Worm (Caenorhabditis elegans): ENCODE data around the gene Y38C1AA.6.
A peak's percentile ranks its signal among the peaks of the same experiment; 100 is the strongest.

The Y38C1AA.6 gene

ce11 chrIV:192046-192445, 29.4 kb downstream of the Y38C1AA.6 start, which contains the start of gene Y38C1AA.12 (continued):
- peak; percentile 79 for TF ChIP-seq K12H6.12 (tag; optimal IDR thresholded peaks at IDR 0.05)
- no peak for TF ChIP-seq hmg-1.2 (GFP tag; IDR thresholded peaks at IDR 0.05)
- TF ChIP-seq Y95B8A.8 (GFP tag; IDR thresholded peaks at IDR 0.05): no peak
- TF ChIP-seq bed-1 (GFP tag; IDR thresholded peaks at IDR 0.05): no peak
- no peak for TF ChIP-seq mel-28 (tag; optimal IDR thresholded peaks at IDR 0.05; ENCODE audit: borderline replicate concordance)
- no peak for TF ChIP-seq B0019.2 (GFP tag; conservative IDR thresholded peaks at IDR 0.05)
- TF ChIP-seq ztf-26 (tag; optimal IDR thresholded peaks at IDR 0.05): peak; percentile 54
- TF ChIP-seq snpc-3.4 (tag; optimal IDR thresholded peaks at IDR 0.05): peak; percentile 8
- TF ChIP-seq sptf-2 (GFP tag; optimal IDR thresholded peaks at IDR 0.05): no peak
- peak; percentile 87 for TF ChIP-seq D2030.7 (GFP tag; IDR thresholded peaks at IDR 0.05)
- no peak for TF ChIP-seq nfya-2 (GFP tag; IDR thresholded peaks at IDR 0.05)
- no peak for TF ChIP-seq snpc-1.3 (tag; optimal IDR thresholded peaks at IDR 0.05; ENCODE audit: insufficient read depth)
- TF ChIP-seq lin-26 (GFP tag; IDR thresholded peaks at IDR 0.05): 0 out of 2 replicates have a peak, but pooled peaks have one; percentile 19
- TF ChIP-seq him-1 (tag; optimal IDR thresholded peaks at IDR 0.05): peak; percentile 84
- TF ChIP-seq fkh-3 (tag; optimal IDR thresholded peaks at IDR 0.05): no peak
- TF ChIP-seq unc-130 (GFP tag; optimal IDR thresholded peaks at IDR 0.05): peak; percentile 89
- TF ChIP-seq ceh-40 (GFP tag; IDR thresholded peaks at IDR 0.05): no peak
- TF ChIP-seq F39B2.1 (GFP tag; IDR thresholded peaks at IDR 0.05): no peak
- TF ChIP-seq ccch-3 (GFP tag; optimal IDR thresholded peaks at IDR 0.05): peak; percentile 25
- 0 out of 2 replicates have a peak, but pooled peaks have one; percentile 75 for TF ChIP-seq bed-2 (GFP tag; IDR thresholded peaks at IDR 0.05)
- no peak for TF ChIP-seq T26A5.8 (tag; optimal IDR thresholded peaks at IDR 0.05)
- peak; percentile 44 for TF ChIP-seq hrde-1 (tag; optimal IDR thresholded peaks at IDR 0.05; ENCODE audit: borderline replicate concordance)
- peak; percentile 77 for TF ChIP-seq athp-1 (tag; optimal IDR thresholded peaks at IDR 0.05)
- TF ChIP-seq mcd-1 (GFP tag; IDR thresholded peaks at IDR 0.05): peak; percentile 78
- TF ChIP-seq repo-1 (tag; optimal IDR thresholded peaks at IDR 0.05): no peak
- TF ChIP-seq sea-2 (GFP tag; IDR thresholded peaks at IDR 0.05): no peak
- no peak for TF ChIP-seq ama-1 (optimal IDR thresholded peaks at IDR 0.05)
- no peak for TF ChIP-seq ama-1 (GFP tag; optimal IDR thresholded peaks at IDR 0.05)
- TF ChIP-seq ekl-4 (GFP tag; IDR thresholded peaks at IDR 0.05): peak; percentile 23; the same call in 1 of the 2 replicates
- TF ChIP-seq snpc-4 (GFP tag; optimal IDR thresholded peaks at IDR 0.05): no peak
- peak in 2 of 4 experiments; percentile 5 to 42 for TF ChIP-seq snpc-4 (tag; optimal IDR thresholded peaks at IDR 0.05)
- TF ChIP-seq F57C9.4 (tag; optimal IDR thresholded peaks at IDR 0.05): peak; percentile 31
- peak; percentile 17 to 38 for TF ChIP-seq rec-8 (tag; optimal IDR thresholded peaks at IDR 0.05)
- TF ChIP-seq egl-18 (GFP tag; IDR thresholded peaks at IDR 0.05): 0 out of 2 replicates have a peak, but pooled peaks have one; percentile 50
- peak; percentile 54; the same call in 1 of the 2 replicates for TF ChIP-seq Y79H2A.3 (GFP tag; conservative IDR thresholded peaks at IDR 0.05)
- peak; percentile 46; the same call in 1 of the 2 replicates for TF ChIP-seq Y53G8AR.9 (GFP tag; conservative IDR thresholded peaks at IDR 0.05)
- TF ChIP-seq F33H1.4 (GFP tag; IDR thresholded peaks at IDR 0.05): peak; percentile 48; the same call in 1 of the 2 replicates
- TF ChIP-seq lin-54 (GFP tag; optimal IDR thresholded peaks at IDR 0.05): peak; percentile 65
- TF ChIP-seq efl-1 (GFP tag; optimal IDR thresholded peaks at IDR 0.05): no peak
- TF ChIP-seq Y53F4B.3 (GFP tag; IDR thresholded peaks at IDR 0.05): no peak
- TF ChIP-seq let-607 (tag; optimal IDR thresholded peaks at IDR 0.05): peak in 1 of 2 experiments; percentile 78
- peak; percentile 66; the same call in 1 of the 2 replicates for TF ChIP-seq Y67H2A.10 (GFP tag; conservative IDR thresholded peaks at IDR 0.05)
- TF ChIP-seq ztf-6 (GFP tag; IDR thresholded peaks at IDR 0.05): no peak
- no peak for TF ChIP-seq lsy-27 (tag; optimal IDR thresholded peaks at IDR 0.05; ENCODE audit: borderline replicate concordance, insufficient read depth)
- TF ChIP-seq die-1 (tag; optimal IDR thresholded peaks at IDR 0.05): no peak
- TF ChIP-seq aptf-3 (GFP tag; IDR thresholded peaks at IDR 0.05): no peak
- TF ChIP-seq lag-1 (GFP tag; IDR thresholded peaks at IDR 0.05): no peak
